Fruit fly (Drosophila melanogaster): ENCODE data around the gene CG1146.
A peak's percentile ranks its signal among the peaks of the same experiment; 100 is the strongest.

The CG1146 gene

dm6 chr3L:2478349-2478959, 10.2 kb upstream of the CG1146 start, which contains the start of gene Cyp4d20:
Gene Cyp4d20 (minus strand): TSS chr3L:2478448.
- TF ChIP-seq croc (GFP tag; conservative IDR thresholded peaks at IDR 0.05): no peak
- peak; percentile 70 for TF ChIP-seq Drgx (GFP tag; IDR thresholded peaks at IDR 0.05)
- TF ChIP-seq sisA (GFP tag; IDR thresholded peaks at IDR 0.05): no peak
- no peak for TF ChIP-seq CG11247 (GFP tag; IDR thresholded peaks at IDR 0.05)
- no peak for TF ChIP-seq CG3407 (GFP tag; optimal IDR thresholded peaks at IDR 0.05)
- peak; percentile 19 for TF ChIP-seq Ets65A (GFP tag)
- peak; percentile 54; the same call in 1 of the 3 replicates for TF ChIP-seq CG6175 (GFP tag; IDR thresholded peaks at IDR 0.05)
- TF ChIP-seq nom (GFP tag; optimal IDR thresholded peaks at IDR 0.05): peak; percentile 9
- TF ChIP-seq Blimp-1 (GFP tag; optimal IDR thresholded peaks at IDR 0.05): peak; percentile 31
- no peak for TF ChIP-seq Usf (GFP tag; optimal IDR thresholded peaks at IDR 0.05)
- peak in 1 of 2 experiments; percentile 15 for TF ChIP-seq Trl (optimal IDR thresholded peaks at IDR 0.05)
- TF ChIP-seq Trl (GFP tag; optimal IDR thresholded peaks at IDR 0.05): no peak
- TF ChIP-seq CG15514 (GFP tag; optimal IDR thresholded peaks at IDR 0.05): peak; percentile 5
- no peak for TF ChIP-seq CG1024 (GFP tag; IDR thresholded peaks at IDR 0.05)
- peak; percentile 79; the same call in 2 of the 4 replicates for TF ChIP-seq chinmo (GFP tag; IDR thresholded peaks at IDR 0.05; ENCODE audit: partially characterized antibody)
- TF ChIP-seq CG32532 (GFP tag; IDR thresholded peaks at IDR 0.05): no peak
- no peak for TF ChIP-seq CG12104 (GFP tag; optimal IDR thresholded peaks at IDR 0.05)

DNA sequence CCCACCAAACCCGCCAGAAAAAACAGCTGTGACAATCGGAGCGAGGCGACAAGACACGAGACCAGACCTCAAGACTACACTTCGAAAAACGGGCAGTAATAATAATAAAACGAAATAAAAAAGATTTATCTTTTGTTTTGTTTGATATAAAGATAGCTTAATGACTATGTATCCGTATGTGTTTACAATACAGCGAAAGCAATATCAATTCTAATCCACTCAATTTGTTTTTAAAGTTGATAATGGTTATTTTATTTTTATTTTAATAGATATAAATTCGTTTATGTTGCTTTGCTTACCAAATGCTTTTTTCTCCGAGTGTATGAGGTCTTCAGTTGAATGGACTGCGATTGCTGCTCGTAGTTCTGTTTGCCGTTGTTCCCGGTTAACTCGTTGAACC, 9.4 kb upstream of the CG1146 start:
- peak; percentile 81 for TF ChIP-seq CG11504 (tag; optimal IDR thresholded peaks at IDR 0.05)
- TF ChIP-seq CoRest (tag; optimal IDR thresholded peaks at IDR 0.05): peak; percentile 47
- TF ChIP-seq zen (tag; optimal IDR thresholded peaks at IDR 0.05): peak; percentile 59
- no peak for TF ChIP-seq HLH54F (GFP tag; optimal IDR thresholded peaks at IDR 0.05)
- peak; percentile 63 for TF ChIP-seq CG12391 (tag; optimal IDR thresholded peaks at IDR 0.05)
- TF ChIP-seq nom (GFP tag; optimal IDR thresholded peaks at IDR 0.05): peak; percentile 93
- TF ChIP-seq Drgx (GFP tag; IDR thresholded peaks at IDR 0.05): peak; percentile 67
- no peak for TF ChIP-seq CG31365 (tag; optimal IDR thresholded peaks at IDR 0.05)
- TF ChIP-seq CG8089 (GFP tag; optimal IDR thresholded peaks at IDR 0.05): peak; percentile 17
- TF ChIP-seq CG18476 (GFP tag; optimal IDR thresholded peaks at IDR 0.05): peak; percentile 16
- TF ChIP-seq CG10959 (GFP tag; IDR thresholded peaks at IDR 0.05): 0 out of 2 replicates have a peak, but pooled peaks have one; percentile 18
- peak; percentile 6 to 39 for TF ChIP-seq Hr51 (GFP tag; optimal IDR thresholded peaks at IDR 0.05)
- peak; percentile 29 for TF ChIP-seq Atf3 (GFP tag; optimal IDR thresholded peaks at IDR 0.05)
- peak; percentile 61 for TF ChIP-seq CG14710 (tag; optimal IDR thresholded peaks at IDR 0.05)
- TF ChIP-seq vnd (GFP tag; IDR thresholded peaks at IDR 0.05; ENCODE audit: partially characterized antibody): no peak
- peak; percentile 73 for TF ChIP-seq Sox100B (GFP tag; optimal IDR thresholded peaks at IDR 0.05)
- TF ChIP-seq tin (GFP tag; optimal IDR thresholded peaks at IDR 0.05): peak; percentile 30
- TF ChIP-seq Gsc (GFP tag; IDR thresholded peaks at IDR 0.05): no peak
- TF ChIP-seq lola (GFP tag; optimal IDR thresholded peaks at IDR 0.05): peak in 1 of 3 experiments; percentile 55
- TF ChIP-seq CG3065 (GFP tag; optimal IDR thresholded peaks at IDR 0.05): no peak
- TF ChIP-seq CG17829 (tag; optimal IDR thresholded peaks at IDR 0.05): peak; percentile 40
- TF ChIP-seq YL-1 (GFP tag; optimal IDR thresholded peaks at IDR 0.05): no peak
- TF ChIP-seq ATbp (GFP tag; optimal IDR thresholded peaks at IDR 0.05): peak; percentile 33
- peak; percentile 67 for TF ChIP-seq CG2678 (tag; optimal IDR thresholded peaks at IDR 0.05)
- 0 out of 3 replicates have a peak, but pooled peaks have one; percentile 35 for TF ChIP-seq gce (GFP tag; IDR thresholded peaks at IDR 0.05)
- peak; percentile 9 for TF ChIP-seq CG16863 (GFP tag; optimal IDR thresholded peaks at IDR 0.05)
- TF ChIP-seq lmd (GFP tag; IDR thresholded peaks at IDR 0.05): no peak
- peak; percentile 43 for TF ChIP-seq Hmr (GFP tag; optimal IDR thresholded peaks at IDR 0.05)
- peak; percentile 45 for TF ChIP-seq CG5245 (GFP tag; optimal IDR thresholded peaks at IDR 0.05)
- TF ChIP-seq CG13775 (GFP tag; optimal IDR thresholded peaks at IDR 0.05): peak; percentile 24
- peak; percentile 46; the same call in 1 of the 2 replicates for TF ChIP-seq Ada2b (GFP tag; IDR thresholded peaks at IDR 0.05)
- TF ChIP-seq Stat92E (GFP tag; optimal IDR thresholded peaks at IDR 0.05): peak in 1 of 3 experiments; percentile 60
- TF ChIP-seq zen2 (GFP tag; IDR thresholded peaks at IDR 0.05; ENCODE audit: partially characterized antibody): no peak
